Worm (Caenorhabditis elegans) whole organism, L4 larva: ENCODE data around the gene srsx-3.
A peak's percentile ranks its signal among the peaks of the same experiment; 100 is the strongest.

Experiments used
- R02D3.7 ChIP-seq: fragments of 150-350 bp; sonication (generic microtip); optimal IDR thresholded peaks from 3 replicates; lab custom pipeline; 2014; ENCODE audit warnings: missing biosample characterization, missing genetic modification characterization
- aly-2 ChIP-seq: sonication (generic microtip); optimal IDR thresholded peaks from 2 replicates; lab custom pipeline; 2018; ENCODE audit warnings: missing biosample characterization, missing genetic modification characterization
- daf-16 ChIP-seq, 3 experiments: sonication (generic microtip); optimal IDR thresholded peaks; 2 replicates each; lab custom pipeline; 2016 to 2017; ENCODE audit warnings: missing genetic modification characterization in 3 of 3, missing genetic modification reagents in 3 of 3, mild to moderate bottlenecking in 2 of 3, missing compliant biosample characterization in 2 of 3, missing biosample characterization in 1 of 3, moderate library complexity in 1 of 3
- madf-5 ChIP-seq, 2 experiments: fragments of 200-800 bp; sonication (Bioruptor generic); IDR thresholded peaks; 2 replicates each; pipeline ENCODE4 v1.3.6; 2022; ENCODE audit warnings: missing compliant biosample characterization in 2 of 2, missing genetic modification characterization in 2 of 2
- nhr-76 ChIP-seq: fragments of 150-350 bp; optimal IDR thresholded peaks from 2 replicates; lab custom pipeline; 2014; ENCODE audit warnings: missing biosample characterization, missing genetic modification characterization

ce11 chrV:7980370-7980987 is 43.4 kb upstream of the srsx-3 start:
- TF ChIP-seq daf-16 (GFP tag; optimal IDR thresholded peaks at IDR 0.05; lab: Kevin White, UChicago) (peak in 1 of 2 experiments; percentile 36), daf-16 (tag; optimal IDR thresholded peaks at IDR 0.05; lab: Kevin White, UChicago) (no peak), madf-5 (GFP tag; IDR thresholded peaks at IDR 0.05; lab: Robert Waterston, UW) (no peak), nhr-76 (tag; lab: Kevin White, UChicago) (no peak), R02D3.7 (tag; lab: Kevin White, UChicago) (no peak), aly-2 (tag; lab: Kevin White, UChicago) (no peak)
